Worm (Caenorhabditis elegans) whole organism, L4/young adult: ENCODE data around the gene deb-1.

Experiments used
- W03F9.2 ChIP-seq: fragments of 150-350 bp; optimal IDR thresholded peaks from 2 replicates; lab custom pipeline; 2014; ENCODE audit warnings: missing biosample characterization, missing genetic modification characterization
- dao-5 ChIP-seq: sonication (generic microtip); optimal IDR thresholded peaks from 2 replicates; lab custom pipeline; 2016; ENCODE audit warnings: missing genotype, missing genetic modification characterization, moderate library complexity, missing compliant biosample characterization
- him-1 ChIP-seq: sonication (generic microtip); optimal IDR thresholded peaks from 2 replicates; lab custom pipeline; 2016; ENCODE audit warnings: missing genotype, missing genetic modification reagents, missing genetic modification characterization, missing compliant biosample characterization

The deb-1 gene

DNA sequence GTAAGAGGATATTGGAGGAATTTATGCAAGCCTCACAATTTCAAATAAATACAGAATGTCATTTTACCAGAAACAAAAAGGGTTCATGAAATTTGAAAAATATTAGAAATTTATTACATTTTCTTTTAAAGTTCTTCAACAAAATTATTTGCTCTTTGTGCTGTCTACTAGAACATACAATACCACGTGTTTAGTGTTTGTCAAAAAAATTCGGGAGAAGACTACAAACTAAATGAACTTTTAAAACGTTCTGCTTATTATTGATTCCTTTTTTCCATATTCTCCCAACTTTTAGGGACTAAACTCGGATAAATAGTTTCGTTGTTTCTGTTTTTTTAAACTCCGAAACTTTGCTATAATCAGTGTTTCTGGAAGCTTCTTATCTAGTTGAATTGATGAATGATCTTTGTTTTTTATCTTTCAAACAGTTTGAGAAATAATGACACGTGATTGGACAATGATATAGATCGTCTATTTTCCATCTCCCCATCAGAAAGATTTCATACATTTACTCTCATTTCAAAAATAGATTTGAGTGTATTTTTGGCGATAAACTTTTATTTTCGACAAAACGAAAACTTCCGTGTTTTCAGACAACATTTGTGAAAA lies 45.3 kb downstream of the deb-1 start:
- TF ChIP-seq him-1 (no peak), dao-5 (no peak), W03F9.2 (no peak)

DNA sequence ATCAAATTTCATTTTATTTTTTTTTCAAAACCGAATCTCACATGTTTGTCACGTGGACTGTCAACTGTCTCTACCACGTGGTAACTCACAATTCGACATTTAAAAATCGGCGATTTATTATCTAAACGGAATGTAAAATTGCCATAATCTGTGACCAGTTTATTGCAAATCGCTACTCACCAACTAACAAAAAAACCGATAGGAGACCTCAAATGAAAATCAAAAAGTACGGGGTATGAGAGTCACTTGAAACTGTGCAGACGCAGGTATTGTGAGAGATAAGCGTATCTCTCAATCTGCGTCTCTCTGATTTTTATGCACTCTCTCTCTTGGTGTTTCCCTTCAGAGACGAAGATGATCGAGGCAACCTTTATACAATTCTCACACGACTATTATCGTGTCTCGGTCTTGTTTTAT lies 46.3 kb downstream of the deb-1 start:
- TF ChIP-seq him-1 (no peak), W03F9.2 (no peak), dao-5 (no peak)

DNA sequence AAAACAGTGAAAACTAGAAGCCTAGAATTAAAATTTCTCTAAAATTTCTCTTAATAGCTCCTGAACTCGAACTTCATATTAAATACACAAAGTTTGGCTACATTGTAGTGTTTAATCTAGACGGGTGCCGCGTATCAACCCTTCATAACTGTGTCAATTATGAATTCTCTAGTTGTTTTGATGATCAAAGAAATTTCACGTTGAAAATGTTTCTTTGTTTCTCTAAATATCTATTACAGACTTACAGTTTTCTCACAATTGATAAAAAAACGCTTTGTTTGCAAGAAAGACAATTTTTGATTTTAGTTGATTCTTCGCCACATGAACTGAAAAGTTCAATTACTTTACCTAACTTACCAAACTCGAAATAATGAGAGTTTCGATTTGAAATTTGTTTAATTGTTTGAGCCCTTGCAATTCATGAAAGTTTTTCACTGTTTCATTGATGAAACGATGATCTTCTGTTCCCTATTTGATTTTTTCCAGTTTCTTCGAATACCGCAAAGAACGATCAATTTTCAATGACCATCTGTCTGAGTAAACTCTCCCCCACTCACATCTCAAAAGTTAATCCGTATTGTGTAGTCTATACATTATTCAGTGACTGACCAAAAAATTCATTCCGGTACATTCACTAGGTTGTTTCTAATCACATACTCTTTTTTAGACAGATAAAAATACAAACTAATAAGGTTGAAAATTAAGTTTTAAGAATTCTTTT lies 47.3 kb downstream of the deb-1 start:
- TF ChIP-seq dao-5 (no peak), him-1 (no peak), W03F9.2 (no peak)

DNA sequence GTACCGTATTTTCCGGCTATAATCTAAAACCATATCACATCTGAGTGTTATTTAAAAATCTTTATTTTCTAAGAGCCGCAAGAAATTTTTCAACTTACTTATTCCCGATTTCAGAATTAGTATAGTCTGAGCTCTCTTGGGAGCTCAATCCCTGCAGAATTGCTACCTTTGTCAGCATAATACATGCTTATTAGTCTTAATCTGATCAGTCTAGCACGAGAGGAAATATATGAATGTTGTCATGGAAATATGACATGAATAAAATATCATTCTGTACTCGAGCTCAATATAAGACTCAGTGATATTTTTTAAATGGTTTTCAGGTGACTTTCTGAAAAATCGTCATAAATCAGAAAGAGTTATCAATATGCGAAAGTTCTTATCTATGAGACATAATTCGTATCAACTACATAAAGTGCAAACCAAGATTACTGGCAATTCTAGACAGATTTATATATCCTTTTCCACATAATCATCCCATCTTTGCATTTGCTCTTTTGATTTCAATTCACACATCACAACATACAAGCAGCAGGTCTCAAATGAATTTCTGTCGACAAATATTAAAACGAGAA lies 48.6 kb downstream of the deb-1 start:
- no peak for TF ChIP-seq W03F9.2
- TF ChIP-seq dao-5: no peak
- no peak for TF ChIP-seq him-1

DNA sequence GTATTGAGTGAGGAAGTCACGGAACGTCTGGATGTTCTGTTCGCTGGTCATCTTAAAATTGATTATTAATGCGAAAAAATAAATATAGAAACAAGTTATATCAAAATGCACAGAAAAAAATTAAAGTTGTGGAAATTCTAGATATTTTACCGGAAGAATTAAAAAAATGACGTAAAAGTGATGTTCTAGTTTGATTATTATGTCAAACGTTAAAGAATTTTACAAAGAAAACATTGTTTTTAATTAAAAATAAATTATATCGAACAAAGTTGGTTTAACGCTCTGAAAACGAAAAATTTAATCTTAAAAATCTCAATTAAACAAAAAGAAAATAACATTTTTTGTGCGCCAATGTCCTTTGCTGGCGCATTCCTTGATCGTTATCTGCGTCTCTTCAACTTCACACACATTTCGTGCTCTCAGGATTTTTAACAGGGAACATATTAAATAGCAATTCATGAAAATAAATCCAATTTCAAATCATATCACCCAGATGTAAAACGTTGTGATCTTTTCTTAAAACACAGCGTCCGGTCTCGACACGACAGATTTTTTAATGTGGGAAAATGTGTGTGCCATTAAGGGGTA lies 49.4 kb downstream of the deb-1 start, which contains the start of gene tin-9.1:
Gene tin-9.1 (minus strand): TSS at position 51 of the 588 bp plus-strand sequence.
- TF ChIP-seq W03F9.2: peak; percentile 82
- TF ChIP-seq him-1: no peak
- TF ChIP-seq dao-5: no peak

DNA sequence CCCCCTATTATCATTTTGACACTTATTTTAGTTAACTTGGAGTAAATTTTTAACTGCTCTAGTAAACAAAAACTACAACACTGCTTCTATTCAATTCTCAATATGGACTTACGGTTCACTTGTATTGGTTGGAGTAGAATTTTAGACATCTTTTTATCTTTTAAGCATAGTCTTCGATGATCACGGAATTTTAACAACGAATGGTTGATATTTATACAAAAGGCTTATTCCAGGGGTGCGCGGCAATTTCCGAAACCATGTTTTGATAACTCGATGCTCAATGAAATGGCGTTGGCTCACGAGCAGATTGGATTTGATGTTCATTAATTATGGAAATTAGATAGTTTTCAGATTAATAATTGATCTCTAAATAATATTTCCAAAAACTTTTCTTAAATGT lies 50.6 kb downstream of the deb-1 start:
- TF ChIP-seq him-1: no peak
- no peak for TF ChIP-seq W03F9.2

DNA sequence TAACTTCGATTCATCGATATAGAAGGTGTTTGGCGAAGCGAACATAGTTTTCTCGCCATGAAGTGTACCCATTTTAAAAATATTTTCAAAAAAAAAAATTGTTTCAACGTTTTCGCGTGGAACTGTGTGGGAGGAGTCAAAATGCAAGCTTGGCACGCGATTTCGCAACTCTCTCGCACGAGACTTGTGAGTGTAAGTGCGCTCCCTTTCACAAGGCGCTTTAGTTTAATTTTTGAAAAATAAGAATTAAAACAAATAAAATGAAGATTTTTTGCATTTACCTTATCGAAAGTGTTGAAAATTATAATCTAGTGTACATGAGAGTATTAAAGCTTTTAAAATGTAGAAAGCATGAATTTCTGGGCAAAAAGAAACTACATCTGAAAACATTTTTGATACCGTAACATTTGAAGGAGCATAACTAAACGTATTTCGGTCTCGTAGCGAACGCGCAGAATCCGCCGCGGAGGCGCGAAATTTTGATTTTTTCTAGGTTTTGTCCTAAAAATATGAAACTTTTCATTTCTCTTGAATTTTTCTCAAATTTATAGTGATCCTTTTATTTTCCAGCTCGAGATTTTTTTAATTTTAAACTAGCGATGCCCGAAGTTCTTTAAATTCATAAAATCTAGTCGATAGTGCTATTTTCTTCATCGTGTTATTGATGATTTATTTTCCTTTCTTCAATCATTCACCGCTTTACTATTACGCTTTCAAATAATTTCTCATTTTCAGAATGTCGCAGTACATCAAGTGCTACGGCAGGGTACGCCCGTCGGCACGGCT lies 54.4 kb downstream of the deb-1 start, which contains the start of the genes cogc-2 and klp-18:
Gene cogc-2 (minus strand): TSS at position 105 of the 786 bp plus-strand sequence.
Gene klp-18 (plus strand): TSS at position 736 of the 786 bp plus-strand sequence.
- peak; percentile 20 for TF ChIP-seq him-1
- TF ChIP-seq W03F9.2: peak; percentile 90
- no peak for TF ChIP-seq dao-5

DNA sequence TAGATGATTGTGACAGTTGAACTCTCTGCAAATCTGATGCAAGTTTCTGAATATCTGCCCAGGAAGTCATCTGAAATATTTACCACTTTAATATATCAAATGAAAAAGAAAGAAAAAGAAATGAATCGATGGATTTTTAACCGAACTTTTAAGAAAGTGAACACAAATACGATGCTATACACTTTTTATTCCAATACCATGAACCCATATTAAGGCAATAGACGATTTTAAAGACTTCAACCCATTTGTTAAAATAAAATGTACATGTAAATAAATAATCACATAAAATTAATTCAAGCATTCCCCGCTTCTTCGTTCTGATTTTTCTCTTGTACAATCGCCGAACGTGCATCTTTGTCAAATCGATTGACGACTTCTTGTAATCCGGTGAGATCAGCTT lies 57.3 kb downstream of the deb-1 start, which contains the start of gene ufl-1:
Gene ufl-1 (minus strand): TSS at position 70 of the 400 bp plus-strand sequence.
- TF ChIP-seq him-1 (no peak), W03F9.2 (no peak), dao-5 (no peak)

DNA sequence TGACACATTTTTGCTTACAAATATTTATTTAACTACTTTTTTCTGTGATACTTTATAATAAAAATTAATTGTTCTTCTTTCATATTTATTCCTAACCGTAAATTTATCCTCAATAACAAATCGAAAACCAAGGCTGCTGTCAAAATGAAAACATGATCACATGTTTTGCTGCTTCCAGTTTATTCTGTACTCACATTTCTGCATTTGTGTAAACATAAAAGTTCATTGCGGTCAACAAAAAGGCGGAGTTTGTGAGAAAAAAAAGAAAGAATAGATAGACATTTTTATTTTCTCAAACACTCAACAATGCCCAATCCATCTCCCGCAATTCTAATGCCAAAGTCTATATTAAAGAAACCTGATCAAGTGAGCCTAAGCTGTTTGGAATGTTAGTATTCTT lies 58.2 kb downstream of the deb-1 start, which contains the start of gene C06G3.3:
Gene C06G3.3 (plus strand): TSS at position 301 of the 400 bp plus-strand sequence.
- TF ChIP-seq him-1 (no peak), W03F9.2 (no peak)
